Worm (Caenorhabditis elegans): ENCODE measurements around the gene F53A3.7.

F53A3.7 gene

DNA sequence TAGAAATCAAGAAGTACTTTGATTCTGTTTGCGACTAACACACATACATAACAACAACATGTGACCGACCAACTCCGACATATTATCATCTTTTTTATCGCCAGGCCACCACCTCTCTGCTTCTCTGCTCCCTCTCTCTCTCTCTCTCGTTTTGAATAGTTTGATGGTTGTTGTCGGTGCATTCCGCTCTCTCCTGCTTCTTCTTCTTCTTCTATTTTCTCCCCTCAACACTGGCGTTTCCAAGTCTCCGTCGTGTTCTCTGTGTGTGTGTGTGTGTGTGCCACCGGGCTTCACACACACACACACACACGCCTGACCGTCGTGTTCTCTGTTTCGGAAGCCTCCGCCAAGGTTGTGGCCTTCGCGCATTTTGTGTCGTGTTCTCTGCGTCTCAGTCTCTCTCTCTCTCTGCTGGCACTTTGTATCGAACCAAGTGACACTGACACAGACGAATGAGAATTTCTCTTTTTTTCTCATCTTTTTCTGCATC, 26.2 kb upstream of the F53A3.7 start (continued):
- TF ChIP-seq Y116A8C.19 (tag; optimal IDR thresholded peaks at IDR 0.05; ENCODE audit: borderline replicate concordance) (no peak), grh-1 (GFP tag; IDR thresholded peaks at IDR 0.05) (peak; percentile 93), ceh-88 (GFP tag; IDR thresholded peaks at IDR 0.05) (peak; percentile 91), nhr-76 (tag; optimal IDR thresholded peaks at IDR 0.05) (no peak), egl-27 (tag; optimal IDR thresholded peaks at IDR 0.05) (peak; percentile 95 to 99), elt-2 (tag; optimal IDR thresholded peaks at IDR 0.05) (peak; percentile 99), hpl-2 (GFP tag; optimal IDR thresholded peaks at IDR 0.05) (peak; percentile 40), ceh-8 (GFP tag; optimal IDR thresholded peaks at IDR 0.05) (peak; percentile 66), hlh-4 (tag; optimal IDR thresholded peaks at IDR 0.05) (peak; percentile 1), hlh-17 (GFP tag; optimal IDR thresholded peaks at IDR 0.05; ENCODE audit: borderline replicate concordance) (no peak), irx-1 (tag; optimal IDR thresholded peaks at IDR 0.05) (peak; percentile 99), dsc-1 (tag; optimal IDR thresholded peaks at IDR 0.05) (peak; percentile 98), nhr-11 (tag; optimal IDR thresholded peaks at IDR 0.05) (peak; percentile 95), tlp-1 (tag; optimal IDR thresholded peaks at IDR 0.05) (no peak), efl-1 (optimal IDR thresholded peaks at IDR 0.05) (peak; percentile 86 to 93), efl-1 (GFP tag; optimal IDR thresholded peaks at IDR 0.05 in 1 of 2) (peak; percentile 34 to 97), pax-3 (tag; optimal IDR thresholded peaks at IDR 0.05) (peak; percentile 94), xbp-1 (tag; optimal IDR thresholded peaks at IDR 0.05) (peak; percentile 94), unc-86 (tag; optimal IDR thresholded peaks at IDR 0.05) (peak; percentile 99), nhr-85 (tag) (peak; percentile 100), elt-3 (tag; optimal IDR thresholded peaks at IDR 0.05) (peak in 4 of 6 experiments; percentile 51 to 95 (median 72)), lin-14 (GFP tag; optimal IDR thresholded peaks at IDR 0.05) (peak; percentile 100), ces-1 (GFP tag; optimal IDR thresholded peaks at IDR 0.05) (no peak), ets-5 (GFP tag; IDR thresholded peaks at IDR 0.05) (no peak), fos-1 (tag; optimal IDR thresholded peaks at IDR 0.05) (peak; percentile 92), nhr-90 (tag; optimal IDR thresholded peaks at IDR 0.05; ENCODE audit: poor library complexity) (peak; percentile 97), F16B12.6 (tag; optimal IDR thresholded peaks at IDR 0.05) (peak; percentile 8), C16A3.4 (tag; optimal IDR thresholded peaks at IDR 0.05) (peak; percentile 85), nhr-71 (tag; optimal IDR thresholded peaks at IDR 0.05) (peak; percentile 100), tbx-2 (tag; optimal IDR thresholded peaks at IDR 0.05) (peak; percentile 99), jun-1 (tag; optimal IDR thresholded peaks at IDR 0.05) (peak; percentile 97), ceh-82 (tag; optimal IDR thresholded peaks at IDR 0.05) (peak; percentile 87 to 91 (median 91)), ama-1 (optimal IDR thresholded peaks at IDR 0.05) (peak; percentile 30), nhr-28 (tag; optimal IDR thresholded peaks at IDR 0.05) (peak; percentile 61), ceh-63 (GFP tag; optimal IDR thresholded peaks at IDR 0.05) (no peak), zip-4 (GFP tag; optimal IDR thresholded peaks at IDR 0.05) (peak; percentile 70), alr-1 (tag; optimal IDR thresholded peaks at IDR 0.05; ENCODE audit: borderline replicate concordance) (no peak), unc-62 (GFP tag; optimal IDR thresholded peaks at IDR 0.05) (peak; percentile 81), nhr-237 (tag; optimal IDR thresholded peaks at IDR 0.05) (peak; percentile 79), fkh-10 (GFP tag; optimal IDR thresholded peaks at IDR 0.05) (peak; percentile 94)

DNA sequence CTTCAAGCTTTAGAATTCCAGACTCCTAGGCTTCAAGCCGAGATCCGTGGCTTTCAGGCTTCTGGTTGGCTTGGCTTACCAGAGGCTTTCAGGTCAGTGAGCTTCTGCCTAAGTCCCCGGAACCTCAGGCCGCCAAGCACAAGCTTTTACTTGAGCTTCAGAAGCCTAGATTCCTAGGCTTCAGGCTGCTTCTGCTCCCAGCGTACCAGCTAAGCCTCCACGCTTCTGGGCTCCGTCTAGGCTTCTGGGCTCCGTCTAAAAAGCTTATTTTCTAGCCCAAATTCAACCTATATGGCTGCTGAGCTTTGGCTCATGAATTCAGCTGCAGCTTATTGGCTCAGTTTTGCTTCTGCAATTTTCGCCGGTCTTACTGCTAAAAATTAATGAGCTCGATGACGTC, 25.5 kb upstream of the F53A3.7 start:
- no peak for TF ChIP-seq nhr-28 (tag; optimal IDR thresholded peaks at IDR 0.05)
- no peak for TF ChIP-seq nhr-77 (tag; optimal IDR thresholded peaks at IDR 0.05)
- TF ChIP-seq skn-1 (tag; optimal IDR thresholded peaks at IDR 0.05) = no peak
- TF ChIP-seq swsn-7 (tag; optimal IDR thresholded peaks at IDR 0.05) = no peak
- TF ChIP-seq mep-1 (tag; optimal IDR thresholded peaks at IDR 0.05) = no peak
- no peak for TF ChIP-seq efl-3 (GFP tag; optimal IDR thresholded peaks at IDR 0.05)
- TF ChIP-seq egl-27 (tag; optimal IDR thresholded peaks at IDR 0.05) = no peak
- TF ChIP-seq C34B4.2 (tag; optimal IDR thresholded peaks at IDR 0.05) = no peak
